Fruit fly (Drosophila melanogaster) whole organism, embryonic: ENCODE measurements around the gene CG7320.

Source experiments
- Asciz ChIP-seq: fragments of 200-800 bp; sonication (Bioruptor generic); optimal IDR thresholded peaks from 2 replicates; lab custom pipeline; 2017; ENCODE audit warnings: missing biosample characterization, mild to moderate bottlenecking, missing genetic modification characterization, missing genetic modification reagents
- Atf3 ChIP-seq: fragments of 200-800 bp; sonication (Bioruptor generic); optimal IDR thresholded peaks from 3 replicates; lab custom pipeline; 2016; ENCODE audit warnings: missing biosample characterization, missing genetic modification characterization
- CG10959 ChIP-seq: fragments of 200-800 bp; sonication (Bioruptor generic); IDR thresholded peaks from 2 replicates; pipeline ENCODE4 v1.3.6; 2022; ENCODE audit warnings: missing biosample characterization, missing genetic modification characterization
- CG11247 ChIP-seq: fragments of 200-800 bp; sonication (Bioruptor generic); IDR thresholded peaks from 2 replicates; pipeline ENCODE4 v1.3.6; 2022; ENCODE audit warnings: missing biosample characterization, missing genetic modification characterization
- CG15269 ChIP-seq: fragments of 200-800 bp; sonication (Bioruptor generic); optimal IDR thresholded peaks from 2 replicates; lab custom pipeline; 2018; ENCODE audit warnings: missing biosample characterization, mild to moderate bottlenecking, missing genetic modification characterization, moderate library complexity
- CG1603 ChIP-seq: fragments of 200-800 bp; sonication (Bioruptor generic); optimal IDR thresholded peaks from 2 replicates; lab custom pipeline; 2019; ENCODE audit warnings: missing biosample characterization, mild to moderate bottlenecking, missing genetic modification characterization, moderate library complexity
- CG17385 ChIP-seq: fragments of 200-800 bp; sonication (Bioruptor generic); optimal IDR thresholded peaks from 3 replicates; lab custom pipeline; 2018; ENCODE audit warnings: missing biosample characterization, mild to moderate bottlenecking, missing genetic modification characterization
- CG2129 ChIP-seq: fragments of 200-800 bp; sonication (Bioruptor generic); IDR thresholded peaks from 2 replicates; pipeline ENCODE4 v1.3.6; 2022; ENCODE audit warnings: missing biosample characterization, missing genetic modification characterization; ENCODE audit not compliant: partially characterized antibody
- CG2678 ChIP-seq: fragments of 200-800 bp; sonication (Bioruptor generic); optimal IDR thresholded peaks from 3 replicates; lab custom pipeline; 2019; ENCODE audit warnings: missing biosample characterization, mild to moderate bottlenecking, missing genetic modification characterization, moderate library complexity
- CG31388 ChIP-seq: fragments of 200-800 bp; sonication (Bioruptor generic); optimal IDR thresholded peaks from 2 replicates; lab custom pipeline; 2016; ENCODE audit warnings: missing biosample characterization, missing genetic modification characterization
- CG5245 ChIP-seq: fragments of 200-800 bp; sonication (Bioruptor generic); optimal IDR thresholded peaks from 3 replicates; lab custom pipeline; 2016; ENCODE audit warnings: missing biosample characterization, missing genetic modification characterization
- CG5953 ChIP-seq: fragments of 200-800 bp; sonication (Bioruptor generic); IDR thresholded peaks from 2 replicates; pipeline ENCODE4 v1.3.6; 2022; ENCODE audit warnings: missing biosample characterization, missing genetic modification characterization
- CG7271 ChIP-seq: fragments of 200-800 bp; sonication (Bioruptor generic); optimal IDR thresholded peaks from 2 replicates; lab custom pipeline; 2018; ENCODE audit warnings: missing biosample characterization, mild to moderate bottlenecking, missing genetic modification characterization, moderate library complexity
- CG7745 ChIP-seq: fragments of 200-800 bp; sonication (Bioruptor generic); optimal IDR thresholded peaks from 2 replicates; lab custom pipeline; 2018; ENCODE audit warnings: missing biosample characterization, mild to moderate bottlenecking, missing genetic modification characterization, moderate library complexity
- CG8359 ChIP-seq: fragments of 200-800 bp; sonication (Bioruptor generic); optimal IDR thresholded peaks from 2 replicates; lab custom pipeline; 2017; ENCODE audit warnings: missing biosample characterization, mild to moderate bottlenecking, missing genetic modification characterization, borderline replicate concordance
- CG9609 ChIP-seq: fragments of 200-800 bp; sonication (Bioruptor generic); optimal IDR thresholded peaks from 3 replicates; lab custom pipeline; 2016; ENCODE audit warnings: missing biosample characterization, missing genetic modification characterization
- CTCF ChIP-seq: fragments of 200-800 bp; sonication (Bioruptor generic); optimal IDR thresholded peaks from 2 replicates; lab custom pipeline; 2017; ENCODE audit warnings: missing biosample characterization, mild to moderate bottlenecking, missing genetic modification characterization, moderate library complexity
- D19A ChIP-seq: fragments of 200-800 bp; optimal IDR thresholded peaks from 3 replicates; lab custom pipeline; 2019; ENCODE audit warnings: missing biosample characterization, mild to moderate bottlenecking, missing genetic modification characterization, moderate library complexity
- D19B ChIP-seq: fragments of 200-800 bp; sonication (Bioruptor generic); optimal IDR thresholded peaks from 2 replicates; lab custom pipeline; 2017; ENCODE audit warnings: missing biosample characterization, mild to moderate bottlenecking, missing genetic modification characterization
- Dfd ChIP-seq, 2 experiments: fragments of >200 bp; optimal IDR thresholded peaks; 2 replicates each; lab custom pipeline; 2017; ENCODE audit warnings: missing biosample characterization in 2 of 2, missing genetic modification characterization in 2 of 2
- Dip2 ChIP-seq: fragments of 200-800 bp; sonication (Bioruptor generic); IDR thresholded peaks from 2 replicates; pipeline ENCODE4 v1.3.6; 2022; ENCODE audit warnings: missing biosample characterization, missing genetic modification characterization
- Dp ChIP-seq: fragments of 200-800 bp; sonication (Bioruptor generic); optimal IDR thresholded peaks from 2 replicates; lab custom pipeline; 2018; ENCODE audit warnings: missing biosample characterization, mild to moderate bottlenecking, missing genetic modification characterization, moderate library complexity
- ERR ChIP-seq: fragments of 200-800 bp; sonication (Bioruptor generic); optimal IDR thresholded peaks from 2 replicates; lab custom pipeline; 2016; ENCODE audit warnings: missing biosample characterization, missing genetic modification characterization
- H2.0 ChIP-seq: fragments of 200-800 bp; sonication (Bioruptor generic); IDR thresholded peaks from 2 replicates; pipeline ENCODE4 v1.3.6; 2022; ENCODE audit warnings: missing biosample characterization, missing genetic modification characterization
- Hey ChIP-seq: fragments of 200-800 bp; sonication (Bioruptor generic); optimal IDR thresholded peaks from 3 replicates; lab custom pipeline; 2018; ENCODE audit warnings: missing biosample characterization, mild to moderate bottlenecking, missing genetic modification characterization
- Lhr ChIP-seq: fragments of 200-800 bp; sonication (Bioruptor generic); optimal IDR thresholded peaks from 3 replicates; lab custom pipeline; 2017; ENCODE audit warnings: mild to moderate bottlenecking, missing biosample characterization, missing genetic modification reagents, missing genetic modification characterization
- Lpt ChIP-seq: fragments of >200 bp; optimal IDR thresholded peaks from 2 replicates; lab custom pipeline; 2018; ENCODE audit warnings: missing biosample characterization, missing genetic modification characterization
- NFAT ChIP-seq: fragments of 200-800 bp; sonication (Bioruptor generic); IDR thresholded peaks from 2 replicates; pipeline ENCODE4 v1.3.6; 2022; ENCODE audit warnings: missing biosample characterization, missing genetic modification characterization
- Opbp ChIP-seq: fragments of 200-800 bp; sonication (Bioruptor generic); IDR thresholded peaks from 3 replicates; pipeline ENCODE4 v1.3.6; 2022; ENCODE audit warnings: missing biosample characterization, missing genetic modification characterization; ENCODE audit not compliant: partially characterized antibody
- Ravus ChIP-seq: fragments of 200-800 bp; sonication (Bioruptor generic); IDR thresholded peaks from 2 replicates; pipeline ENCODE4 v1.3.6; 2022; ENCODE audit warnings: missing biosample characterization, missing genetic modification characterization
- ap ChIP-seq: fragments of 200-800 bp; sonication (Bioruptor generic); IDR thresholded peaks from 2 replicates; pipeline ENCODE4 v1.3.6; 2022; ENCODE audit warnings: missing biosample characterization, missing genetic modification characterization
- ara ChIP-seq: fragments of 200-800 bp; sonication (Bioruptor generic); IDR thresholded peaks from 2 replicates; pipeline ENCODE4 v1.3.6; 2022; ENCODE audit warnings: missing biosample characterization, missing genetic modification characterization
- br ChIP-seq: fragments of >200 bp; optimal IDR thresholded peaks from 2 replicates; lab custom pipeline; 2017
- bsh ChIP-seq, 2 experiments: fragments of 200-800 bp; sonication (Bioruptor generic); optimal IDR thresholded peaks; 2 replicates each; lab custom pipeline; 2017 to 2018; ENCODE audit warnings: mild to moderate bottlenecking in 2 of 2, missing biosample characterization in 2 of 2, missing genetic modification characterization in 2 of 2, moderate library complexity in 1 of 2
- chif ChIP-seq, 2 experiments: fragments of 200-800 bp; sonication (Bioruptor generic); optimal IDR thresholded peaks; 3 replicates each; lab custom pipeline; 2016; ENCODE audit warnings: missing biosample characterization in 2 of 2, missing genetic modification characterization in 2 of 2
- crc ChIP-seq: fragments of 200-800 bp; sonication (Bioruptor generic); optimal IDR thresholded peaks from 2 replicates; lab custom pipeline; 2016; ENCODE audit warnings: missing biosample characterization, missing genetic modification characterization
- eve ChIP-seq, 2 experiments: fragments of >200 bp; optimal IDR thresholded peaks; 2 replicates each; lab custom pipeline; 2017; ENCODE audit warnings: missing biosample characterization in 2 of 2, missing genetic modification characterization in 2 of 2
- gem ChIP-seq: fragments of 200-800 bp; sonication (Bioruptor generic); optimal IDR thresholded peaks from 2 replicates; lab custom pipeline; 2019; ENCODE audit warnings: missing biosample characterization, mild to moderate bottlenecking, missing genetic modification characterization, moderate library complexity
- hb ChIP-seq: fragments of 200-800 bp; sonication (Bioruptor generic); IDR thresholded peaks from 3 replicates; pipeline ENCODE4 v1.3.6; 2022; ENCODE audit warnings: missing biosample characterization, missing genetic modification characterization; ENCODE audit not compliant: partially characterized antibody
- kay ChIP-seq: fragments of 200-800 bp; sonication (Bioruptor generic); optimal IDR thresholded peaks from 2 replicates; lab custom pipeline; 2016; ENCODE audit warnings: missing biosample characterization, missing genetic modification characterization
- mam ChIP-seq: fragments of 200-800 bp; sonication (Bioruptor generic); optimal IDR thresholded peaks from 3 replicates; lab custom pipeline; 2016; ENCODE audit warnings: missing biosample characterization, missing genetic modification characterization
- mld ChIP-seq: fragments of 200-800 bp; sonication (Bioruptor generic); IDR thresholded peaks from 3 replicates; pipeline ENCODE4 v1.3.6; 2022; ENCODE audit warnings: missing biosample characterization, missing genetic modification characterization; ENCODE audit not compliant: partially characterized antibody
- nerfin-1 ChIP-seq: fragments of 200-800 bp; sonication (Bioruptor generic); optimal IDR thresholded peaks from 3 replicates; lab custom pipeline; 2019; ENCODE audit warnings: missing biosample characterization, mild to moderate bottlenecking, missing genetic modification characterization, moderate library complexity
- peb ChIP-seq: fragments of 200-800 bp; sonication (Bioruptor generic); IDR thresholded peaks from 2 replicates; pipeline ENCODE4 v1.3.6; 2022; ENCODE audit warnings: missing biosample characterization, missing genetic modification characterization
- pho ChIP-seq: fragments of 200-800 bp; sonication (Bioruptor generic); optimal IDR thresholded peaks from 2 replicates; lab custom pipeline; 2016; ENCODE audit warnings: missing biosample characterization, missing genetic modification characterization
- pum ChIP-seq: fragments of 200-800 bp; sonication (Bioruptor generic); optimal IDR thresholded peaks from 2 replicates; lab custom pipeline; 2016; ENCODE audit warnings: missing biosample characterization, missing genetic modification characterization
- sc ChIP-seq, 3 experiments: fragments of >200 bp in 2 of 3; fragments of 200-800 bp in 1 of 3; sonication (Bioruptor generic) in 1 of 3; optimal IDR thresholded peaks; 2 replicates in 2 of 3; 3 replicates in 1 of 3; lab custom pipeline; 2017; ENCODE audit warnings: mild to moderate bottlenecking in 1 of 3, missing biosample characterization in 1 of 3, missing genetic modification characterization in 1 of 3, missing genetic modification reagents in 1 of 3
- slbo ChIP-seq: fragments of 200-800 bp; sonication (Bioruptor generic); IDR thresholded peaks from 2 replicates; pipeline ENCODE4 v1.3.6; 2022; ENCODE audit warnings: missing biosample characterization, missing genetic modification characterization
- sqz ChIP-seq: fragments of 200-800 bp; sonication (Bioruptor generic); optimal IDR thresholded peaks from 3 replicates; lab custom pipeline; 2018; ENCODE audit warnings: missing biosample characterization, mild to moderate bottlenecking, missing genetic modification characterization
- vfl ChIP-seq: fragments of 200-800 bp; sonication (Bioruptor generic); optimal IDR thresholded peaks from 2 replicates; lab custom pipeline; 2016; ENCODE audit warnings: missing biosample characterization, missing genetic modification characterization
- yki ChIP-seq: fragments of >200 bp; optimal IDR thresholded peaks from 3 replicates; lab custom pipeline; 2018
- zfh1 ChIP-seq: fragments of 200-800 bp; sonication (Bioruptor generic); IDR thresholded peaks from 3 replicates; pipeline ENCODE4 v1.3.6; 2022; ENCODE audit warnings: missing biosample characterization, missing genetic modification characterization

Gene CG7320

DNA sequence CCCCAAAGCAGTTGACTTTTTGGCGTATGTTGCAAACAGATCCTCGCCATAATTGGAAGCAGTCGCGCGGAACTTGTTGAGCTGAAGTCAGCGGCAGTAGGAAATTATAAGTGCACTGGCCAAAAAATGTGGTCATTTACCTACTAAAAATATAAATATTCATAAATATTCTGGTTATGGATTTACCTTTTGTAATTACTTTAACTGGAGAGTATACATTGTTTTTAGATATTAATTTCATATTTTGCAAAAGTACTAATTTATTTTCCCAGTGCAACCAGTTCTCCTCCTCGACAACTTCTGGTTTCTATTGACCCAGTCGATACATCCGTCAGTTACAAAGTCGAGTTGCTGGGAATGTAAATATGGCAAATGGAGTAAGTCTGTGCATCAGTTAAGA, 22.1 kb downstream of the CG7320 start (continued):
- TF ChIP-seq CTCF (GFP tag; lab: Kevin White, UChicago) (no peak), pum (GFP tag; lab: Kevin White, UChicago) (no peak), Hey (tag; lab: Kevin White, UChicago) (no peak), Lhr (GFP tag; lab: Kevin White, UChicago) (peak; percentile 9), Dp (no peak), ERR (GFP tag; lab: Kevin White, UChicago) (no peak), Opbp (GFP tag; lab: Robert Waterston, UW) (no peak), CG5953 (GFP tag; lab: Robert Waterston, UW) (no peak), zfh1 (GFP tag; lab: Robert Waterston, UW) (peak; percentile 4; the same call in 1 of the 3 replicates), CG5245 (GFP tag; lab: Kevin White, UChicago) (peak; percentile 28), CG7271 (tag; lab: Kevin White, UChicago) (no peak), Dip2 (GFP tag; lab: Robert Waterston, UW) (no peak), yki (lab: Kevin White, UChicago) (no peak), bsh (GFP tag; optimal IDR thresholded peaks at IDR 0.05; lab: Kevin White, UChicago) (peak; percentile 31 to 73), CG7745 (tag; lab: Kevin White, UChicago) (no peak), Dfd (GFP tag; optimal IDR thresholded peaks at IDR 0.05; lab: Kevin White, UChicago) (no peak), CG11247 (no peak), Lpt (GFP tag; lab: Kevin White, UChicago) (no peak), Ravus (no peak), CG2129 (GFP tag; lab: Robert Waterston, UW) (no peak), D19A (tag; lab: Kevin White, UChicago) (no peak), hb (GFP tag; lab: Robert Waterston, UW) (no peak), gem (tag; lab: Kevin White, UChicago) (peak; percentile 68), CG1603 (peak; percentile 42), CG8359 (GFP tag; lab: Kevin White, UChicago) (no peak), CG2678 (tag; lab: Kevin White, UChicago) (peak; percentile 25), Asciz (GFP tag; lab: Kevin White, UChicago) (no peak), eve (GFP tag; optimal IDR thresholded peaks at IDR 0.05; lab: Kevin White, UChicago) (no peak), kay (GFP tag; lab: Kevin White, UChicago) (no peak), Atf3 (GFP tag; lab: Kevin White, UChicago) (no peak), chif (GFP tag; optimal IDR thresholded peaks at IDR 0.05; lab: Kevin White, UChicago) (no peak), peb (GFP tag; lab: Robert Waterston, UW) (0 out of 2 replicates have a peak, but pooled peaks have one; percentile 7), ap (GFP tag; lab: Robert Waterston, UW) (no peak), slbo (GFP tag; lab: Robert Waterston, UW) (no peak), crc (no peak), mam (GFP tag; lab: Kevin White, UChicago) (no peak), br (lab: Kevin White, UChicago) (no peak), pho (GFP tag; lab: Kevin White, UChicago) (no peak), H2.0 (GFP tag; lab: Robert Waterston, UW) (no peak), CG9609 (GFP tag; lab: Kevin White, UChicago) (no peak), ara (GFP tag; lab: Robert Waterston, UW) (peak; percentile 59; the same call in 1 of the 2 replicates), CG31388 (GFP tag; lab: Kevin White, UChicago) (no peak), NFAT (GFP tag; lab: Robert Waterston, UW) (no peak), CG15269 (tag; lab: Kevin White, UChicago) (no peak), sqz (GFP tag; lab: Kevin White, UChicago) (no peak), mld (no peak), sc (optimal IDR thresholded peaks at IDR 0.05; lab: Kevin White, UChicago) (no peak), sc (GFP tag; optimal IDR thresholded peaks at IDR 0.05; lab: Kevin White, UChicago) (no peak), CG10959 (GFP tag; lab: Robert Waterston, UW) (peak; percentile 71), vfl (GFP tag; lab: Kevin White, UChicago) (no peak), CG17385 (GFP tag; lab: Kevin White, UChicago) (no peak), nerfin-1 (tag; lab: Kevin White, UChicago) (no peak), D19B (no peak)
